Fruit fly (Drosophila melanogaster): Measurements from ENCODE around the gene CG11672.

dm6 chr3R:8327967-8328789 is 37.8 kb upstream of the CG11672 start:
- no peak for TF ChIP-seq CG12605 (GFP tag; IDR thresholded peaks at IDR 0.05)
- no peak for TF ChIP-seq fd96Ca (GFP tag; IDR thresholded peaks at IDR 0.05)
- TF ChIP-seq CG4496 (GFP tag; IDR thresholded peaks at IDR 0.05): no peak
- TF ChIP-seq Snoo (tag; optimal IDR thresholded peaks at IDR 0.05): no peak
- TF ChIP-seq CG8159 (tag; optimal IDR thresholded peaks at IDR 0.05): no peak
- no peak for TF ChIP-seq CG9948 (tag; optimal IDR thresholded peaks at IDR 0.05)
- no peak for TF ChIP-seq gl (tag; optimal IDR thresholded peaks at IDR 0.05)
- TF ChIP-seq Ets98B (GFP tag; IDR thresholded peaks at IDR 0.05): no peak
- no peak for TF ChIP-seq EcR (GFP tag; optimal IDR thresholded peaks at IDR 0.05)
- no peak for TF ChIP-seq CG32121 (GFP tag; IDR thresholded peaks at IDR 0.05)
- TF ChIP-seq CG10348 (GFP tag; IDR thresholded peaks at IDR 0.05): no peak
- no peak for TF ChIP-seq CG14655 (GFP tag; optimal IDR thresholded peaks at IDR 0.05)
- TF ChIP-seq rn (GFP tag; IDR thresholded peaks at IDR 0.05): no peak
